Worm (Caenorhabditis elegans) whole organism, L1 larva: ENCODE data around the gene gipc-1.

ENCODE experiments used
- alr-1 ChIP-seq: fragments of 200-800 bp; sonication (Bioruptor generic); optimal IDR thresholded peaks from 2 replicates; lab custom pipeline; 2018; ENCODE audit warnings: borderline replicate concordance, mild to moderate bottlenecking, missing genetic modification characterization, missing compliant biosample characterization
- ces-1 ChIP-seq: fragments of 150-350 bp; optimal IDR thresholded peaks from 2 replicates; lab custom pipeline; 2014; ENCODE audit warnings: missing biosample characterization, missing genetic modification reagents, missing genetic modification characterization
- hlh-4 ChIP-seq: sonication (generic microtip); optimal IDR thresholded peaks from 2 replicates; lab custom pipeline; 2016; ENCODE audit warnings: mild to moderate bottlenecking, missing genetic modification characterization, missing compliant biosample characterization
- irx-1 ChIP-seq: sonication (generic microtip); optimal IDR thresholded peaks from 2 replicates; lab custom pipeline; 2016; ENCODE audit warnings: missing genetic modification characterization, missing compliant biosample characterization
- mab-9 ChIP-seq: fragments of 200-800 bp; sonication (Bioruptor generic); IDR thresholded peaks from 2 replicates; pipeline ENCODE4 v1.3.6; 2022; ENCODE audit warnings: missing genetic modification reagents, missing genetic modification characterization, missing compliant biosample characterization
- nhr-20 ChIP-seq: sonication (generic microtip); optimal IDR thresholded peaks from 2 replicates; lab custom pipeline; 2016; ENCODE audit warnings: mild to moderate bottlenecking, missing genetic modification characterization, missing compliant biosample characterization
- nhr-237 ChIP-seq: fragments of 150-350 bp; optimal IDR thresholded peaks from 2 replicates; lab custom pipeline; 2014; ENCODE audit warnings: missing biosample characterization, missing genetic modification characterization
- nhr-28 ChIP-seq: fragments of 150-350 bp; optimal IDR thresholded peaks from 2 replicates; lab custom pipeline; 2014; ENCODE audit warnings: missing biosample characterization, missing genetic modification characterization
- nhr-76 ChIP-seq: sonication (generic microtip); optimal IDR thresholded peaks from 2 replicates; lab custom pipeline; 2017; ENCODE audit warnings: missing biosample characterization, missing genetic modification characterization
- nhr-77 ChIP-seq: fragments of 150-350 bp; optimal IDR thresholded peaks from 2 replicates; lab custom pipeline; 2014; ENCODE audit warnings: missing biosample characterization, missing genetic modification characterization
- pqm-1 ChIP-seq: sonication (generic microtip); optimal IDR thresholded peaks from 3 replicates; lab custom pipeline; 2017; ENCODE audit warnings: missing biosample characterization, missing genetic modification characterization
- unc-86 ChIP-seq: sonication (generic microtip); optimal IDR thresholded peaks from 2 replicates; lab custom pipeline; 2016; ENCODE audit warnings: missing genetic modification characterization, missing compliant biosample characterization
- zag-1 ChIP-seq: fragments of 150-350 bp; optimal IDR thresholded peaks from 2 replicates; lab custom pipeline; 2014; ENCODE audit warnings: missing biosample characterization, missing genetic modification characterization

- TF ChIP-seq nhr-76 (tag; lab: Kevin White, UChicago) (no peak), nhr-20 (tag; lab: Kevin White, UChicago) (no peak), alr-1 (tag; lab: Kevin White, UChicago) (no peak), zag-1 (no peak), ces-1 (GFP tag; lab: Kevin White, UChicago) (no peak), hlh-4 (tag; lab: Kevin White, UChicago) (no peak), irx-1 (tag; lab: Kevin White, UChicago) (no peak), mab-9 (GFP tag; lab: Robert Waterston, UW) (no peak), nhr-28 (tag; lab: Kevin White, UChicago) (no peak), unc-86 (tag; lab: Kevin White, UChicago) (no peak), nhr-237 (tag; lab: Kevin White, UChicago) (no peak), pqm-1 (tag; lab: Kevin White, UChicago) (no peak), nhr-77 (tag; lab: Kevin White, UChicago) (no peak)
Observed at ce11 chrIII:4830207-4830606, 40.4 kb upstream of the gipc-1 start, which contains the start of gene nspd-9.
